Fruit fly (Drosophila melanogaster) whole organism, wandering third instar larva: Measurements from ENCODE around the gene CG15563.

Experiments used
- Abd-B ChIP-seq: fragments of >200 bp; optimal IDR thresholded peaks from 2 replicates; lab custom pipeline; 2017; ENCODE audit warnings: missing biosample characterization, missing genetic modification characterization
- CG32264 ChIP-seq: fragments of 200-800 bp; sonication (Bioruptor generic); optimal IDR thresholded peaks from 2 replicates; lab custom pipeline; 2016; ENCODE audit warnings: missing biosample characterization, missing genetic modification characterization
- CG9705 ChIP-seq: fragments of 200-800 bp; sonication (Bioruptor generic); optimal IDR thresholded peaks from 2 replicates; lab custom pipeline; 2018; ENCODE audit warnings: missing biosample characterization, mild to moderate bottlenecking, missing genetic modification characterization
- CrebA ChIP-seq: fragments of 200-800 bp; sonication (Bioruptor generic); optimal IDR thresholded peaks from 2 replicates; lab custom pipeline; 2016; ENCODE audit warnings: missing biosample characterization, mild to moderate bottlenecking, missing genetic modification characterization, borderline replicate concordance
- Dfd ChIP-seq: fragments of >200 bp; optimal IDR thresholded peaks from 2 replicates; lab custom pipeline; 2017; ENCODE audit warnings: missing biosample characterization, missing genetic modification characterization
- Dif ChIP-seq: fragments of 200-275, 200-300 bp; sonication (Bioruptor generic); optimal IDR thresholded peaks from 2 replicates; lab custom pipeline; 2018; ENCODE audit warnings: missing biosample characterization, missing genetic modification characterization; ENCODE audit not compliant: partially characterized antibody
- GATAd ChIP-seq: sonication (Bioruptor generic); optimal IDR thresholded peaks from 2 replicates; lab custom pipeline; 2016; ENCODE audit warnings: missing biosample characterization, missing genetic modification characterization
- HLH106 ChIP-seq: fragments of 200-800 bp; optimal IDR thresholded peaks from 3 replicates; lab custom pipeline; 2019; ENCODE audit warnings: missing biosample characterization, mild to moderate bottlenecking, missing genetic modification characterization, moderate library complexity
- Hnf4 ChIP-seq: fragments of 200-800 bp; sonication (Bioruptor generic); optimal IDR thresholded peaks from 2 replicates; lab custom pipeline; 2016; ENCODE audit warnings: missing biosample characterization, mild to moderate bottlenecking, missing genetic modification characterization
- Hr78 ChIP-seq: fragments of >200 bp; optimal IDR thresholded peaks from 2 replicates; lab custom pipeline; 2017; ENCODE audit warnings: missing biosample characterization, missing genetic modification characterization
- Hr83 ChIP-seq: fragments of 200-300 bp; sonication (Bioruptor generic); optimal IDR thresholded peaks from 2 replicates; lab custom pipeline; 2016; ENCODE audit warnings: missing biosample characterization, mild to moderate bottlenecking, missing genetic modification characterization, moderate library complexity; ENCODE audit not compliant: poor library complexity, severe bottlenecking
- Jra ChIP-seq: sonication (Bioruptor generic); optimal IDR thresholded peaks from 2 replicates; lab custom pipeline; 2016; ENCODE audit warnings: missing biosample characterization, missing genetic modification characterization
- Mio ChIP-seq: sonication (Bioruptor generic); optimal IDR thresholded peaks from 2 replicates; lab custom pipeline; 2016; ENCODE audit warnings: missing biosample characterization, missing genetic modification characterization
- Myc ChIP-seq: fragments of >200 bp; optimal IDR thresholded peaks from 2 replicates; lab custom pipeline; 2017
- N ChIP-seq: fragments of >200 bp; optimal IDR thresholded peaks from 2 replicates; lab custom pipeline; 2018; ENCODE audit warnings: missing biosample characterization, missing external identifiers, missing genetic modification characterization
- OdsH ChIP-seq: fragments of 200-800 bp; sonication (Bioruptor generic); optimal IDR thresholded peaks from 2 replicates; lab custom pipeline; 2016; ENCODE audit warnings: missing biosample characterization, mild to moderate bottlenecking, missing genetic modification characterization
- Rel ChIP-seq, 2 experiments: fragments of 200-800 bp; sonication (Bioruptor generic) in 1 of 2; optimal IDR thresholded peaks; 2 replicates in 1 of 2; 3 replicates in 1 of 2; lab custom pipeline; 2016 to 2019; ENCODE audit warnings: mild to moderate bottlenecking in 2 of 2, missing biosample characterization in 2 of 2, missing genetic modification characterization in 2 of 2, moderate library complexity in 1 of 2
- Sp1 ChIP-seq: fragments of 200-800 bp; sonication (Bioruptor generic); optimal IDR thresholded peaks from 3 replicates; lab custom pipeline; 2019; ENCODE audit warnings: missing biosample characterization, mild to moderate bottlenecking, missing genetic modification characterization, moderate library complexity
- Vsx2 ChIP-seq: fragments of 200-300, 225-300 bp; sonication (Bioruptor generic); optimal IDR thresholded peaks from 2 replicates; lab custom pipeline; 2018; ENCODE audit warnings: missing biosample characterization, missing genetic modification characterization; ENCODE audit not compliant: partially characterized antibody
- br ChIP-seq: fragments of 200-800 bp; sonication (Bioruptor generic); optimal IDR thresholded peaks from 2 replicates; lab custom pipeline; 2016; ENCODE audit warnings: missing biosample characterization, missing genetic modification characterization
- brk ChIP-seq: fragments of 200-800 bp; sonication (Bioruptor generic); optimal IDR thresholded peaks from 2 replicates; lab custom pipeline; 2016; ENCODE audit warnings: missing biosample characterization, mild to moderate bottlenecking, missing genetic modification characterization
- dl ChIP-seq, 2 experiments: fragments of 175-275, 200-275 bp in 1 of 2; fragments of 200-275 bp in 1 of 2; sonication (Bioruptor generic); optimal IDR thresholded peaks; lab custom pipeline; 2018; ENCODE audit warnings: mild to moderate bottlenecking in 2 of 2, missing biosample characterization in 2 of 2, missing genetic modification characterization in 2 of 2, moderate library complexity in 2 of 2; ENCODE audit not compliant: partially characterized antibody in 2 of 2, insufficient read depth in 1 of 2
- dmrt93B ChIP-seq: fragments of 200-800 bp; sonication (Bioruptor generic); optimal IDR thresholded peaks from 2 replicates; lab custom pipeline; 2018; ENCODE audit warnings: missing biosample characterization, mild to moderate bottlenecking, missing genetic modification characterization
- dsf ChIP-seq: sonication (Bioruptor generic); optimal IDR thresholded peaks from 2 replicates; lab custom pipeline; 2016; ENCODE audit warnings: missing biosample characterization, missing genetic modification characterization, borderline replicate concordance
- ey ChIP-seq: fragments of 200-800 bp; sonication (Bioruptor generic); optimal IDR thresholded peaks from 2 replicates; lab custom pipeline; 2016; ENCODE audit warnings: missing biosample characterization, missing genetic modification characterization
- foxo ChIP-seq, 2 experiments: fragments of 200-800 bp; sonication (Bioruptor generic); optimal IDR thresholded peaks; 2 replicates in 1 of 2; 3 replicates in 1 of 2; lab custom pipeline; 2016 to 2017; ENCODE audit warnings: missing biosample characterization in 2 of 2, missing genetic modification characterization in 2 of 2
- fru ChIP-seq: fragments of 200-800 bp; sonication (Bioruptor generic); optimal IDR thresholded peaks from 3 replicates; lab custom pipeline; 2016; ENCODE audit warnings: missing biosample characterization, mild to moderate bottlenecking, missing genetic modification characterization
- h ChIP-seq: fragments of 200-800 bp; sonication (Bioruptor generic); optimal IDR thresholded peaks from 3 replicates; lab custom pipeline; 2016; ENCODE audit warnings: missing biosample characterization, mild to moderate bottlenecking, missing genetic modification characterization
- jim ChIP-seq: fragments of 175-275, 200-325 bp; sonication (Bioruptor generic); optimal IDR thresholded peaks from 2 replicates; lab custom pipeline; 2016; ENCODE audit warnings: missing biosample characterization, mild to moderate bottlenecking, missing genetic modification characterization
- lola ChIP-seq: fragments of >200 bp; optimal IDR thresholded peaks from 2 replicates; lab custom pipeline; 2017; ENCODE audit warnings: missing biosample characterization, missing genetic modification characterization
- pan ChIP-seq: fragments of >200 bp; optimal IDR thresholded peaks from 2 replicates; lab custom pipeline; 2017
- psq ChIP-seq: fragments of 200-800 bp; sonication (Bioruptor generic); optimal IDR thresholded peaks from 3 replicates; lab custom pipeline; 2017; ENCODE audit warnings: missing biosample characterization, mild to moderate bottlenecking, missing genetic modification characterization, moderate library complexity
- rgr ChIP-seq: fragments of 200-800 bp; sonication (Bioruptor generic); optimal IDR thresholded peaks from 3 replicates; lab custom pipeline; 2016; ENCODE audit warnings: missing biosample characterization, mild to moderate bottlenecking, missing genetic modification characterization
- sage ChIP-seq: fragments of 200-800 bp; sonication (Bioruptor generic); optimal IDR thresholded peaks from 2 replicates; lab custom pipeline; 2016; ENCODE audit warnings: missing biosample characterization, mild to moderate bottlenecking, missing genetic modification characterization
- sv ChIP-seq: fragments of 200-800 bp; sonication (Bioruptor generic); optimal IDR thresholded peaks from 3 replicates; lab custom pipeline; 2016; ENCODE audit warnings: missing biosample characterization, missing genetic modification characterization
- tai ChIP-seq: sonication (Bioruptor generic); optimal IDR thresholded peaks from 2 replicates; lab custom pipeline; 2016; ENCODE audit warnings: missing biosample characterization, missing genetic modification characterization
- usp ChIP-seq: fragments of >200 bp; optimal IDR thresholded peaks from 2 replicates; lab custom pipeline; 2017; ENCODE audit warnings: missing biosample characterization, missing genetic modification characterization
- woc ChIP-seq: sonication (Bioruptor generic); optimal IDR thresholded peaks from 2 replicates; lab custom pipeline; 2016; ENCODE audit warnings: missing biosample characterization, mild to moderate bottlenecking, missing genetic modification characterization

The CG15563 gene

DNA sequence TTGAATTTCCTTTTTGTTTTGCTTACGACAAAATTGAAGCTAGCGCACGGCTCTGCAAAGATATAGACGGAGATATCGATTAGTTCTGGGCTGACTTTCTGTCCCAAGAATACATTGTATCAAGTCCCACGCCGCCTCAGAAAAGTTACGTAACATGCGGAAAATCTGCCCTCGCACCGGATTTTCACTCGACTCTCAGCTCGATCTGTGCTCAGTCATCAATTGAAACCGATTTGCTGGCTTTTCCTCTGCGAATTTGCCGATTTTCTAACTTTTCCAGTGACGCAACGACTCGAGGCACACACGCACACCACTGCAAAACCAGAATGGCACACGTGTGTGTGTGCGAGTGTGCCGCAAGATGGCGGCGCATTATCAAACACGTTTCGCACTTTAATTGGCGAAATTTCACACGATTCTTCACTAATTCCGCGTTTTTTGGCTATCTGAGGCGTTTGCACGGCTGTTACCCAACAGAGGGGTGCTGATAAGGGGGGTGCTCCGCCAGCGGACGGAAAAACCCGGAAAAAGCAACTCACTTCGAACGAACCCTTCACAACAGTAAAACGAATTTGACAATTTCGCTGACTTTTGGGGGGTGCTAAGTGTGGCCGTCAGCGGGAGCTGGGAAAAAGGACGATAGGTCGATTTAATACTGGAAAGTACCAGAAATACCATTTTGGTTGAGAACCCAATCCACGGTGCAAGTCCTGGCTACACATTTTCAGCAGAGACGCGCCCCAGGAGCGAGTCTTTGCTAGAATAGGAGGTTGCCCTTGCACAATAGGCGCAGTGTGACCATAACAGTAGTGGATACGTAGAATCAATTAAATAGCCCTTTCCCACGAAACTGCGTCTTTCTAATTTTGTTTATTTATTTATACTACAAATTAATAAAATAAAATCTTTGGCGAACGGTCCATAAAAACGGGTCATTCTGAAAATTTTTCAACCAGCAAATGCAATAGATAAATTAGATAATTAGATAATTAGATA, 12.8 kb downstream of the CG15563 start, which contains the start of gene ATPsynC:
ATPsynC (minus strand) TSS at position 634 of the 996 bp plus-strand sequence.
- TF ChIP-seq fru (GFP tag; lab: Kevin White, UChicago) (no peak), Dif (GFP tag; lab: Kevin White, UChicago) (no peak), Hr83 (GFP tag; lab: Kevin White, UChicago) (peak; percentile 57), CrebA (GFP tag; lab: Kevin White, UChicago) (no peak), Mio (GFP tag; lab: Kevin White, UChicago) (no peak), dmrt93B (GFP tag; lab: Kevin White, UChicago) (no peak), CG32264 (GFP tag; lab: Kevin White, UChicago) (no peak), Vsx2 (no peak), Abd-B (GFP tag; lab: Kevin White, UChicago) (no peak), jim (GFP tag; lab: Kevin White, UChicago) (no peak), brk (GFP tag; lab: Kevin White, UChicago) (no peak), HLH106 (peak; percentile 7), foxo (GFP tag; optimal IDR thresholded peaks at IDR 0.05; lab: Kevin White, UChicago) (peak in 1 of 2 experiments; percentile 30), dl (GFP tag; optimal IDR thresholded peaks at IDR 0.05; lab: Kevin White, UChicago; ENCODE audit: insufficient read depth in 1 of 2, partially characterized antibody in 2 of 2) (peak; percentile 16 to 47), Dfd (no peak), sv (peak; percentile 19), psq (GFP tag; lab: Kevin White, UChicago) (no peak), woc (no peak), h (peak; percentile 59), Rel (GFP tag; optimal IDR thresholded peaks at IDR 0.05; lab: Kevin White, UChicago) (no peak), Rel (tag; optimal IDR thresholded peaks at IDR 0.05; lab: Kevin White, UChicago) (peak; percentile 61), Hr78 (GFP tag; lab: Kevin White, UChicago) (peak; percentile 14), Myc (peak; percentile 4), sage (no peak), CG9705 (no peak), usp (GFP tag; lab: Kevin White, UChicago) (no peak), dsf (GFP tag; lab: Kevin White, UChicago) (no peak), ey (GFP tag; lab: Kevin White, UChicago) (no peak), Jra (no peak), N (GFP tag; lab: Kevin White, UChicago) (peak; percentile 95), Sp1 (GFP tag; lab: Kevin White, UChicago) (peak; percentile 75), lola (GFP tag; lab: Kevin White, UChicago) (no peak), rgr (peak; percentile 31), tai (GFP tag; lab: Kevin White, UChicago) (no peak), br (GFP tag; lab: Kevin White, UChicago) (peak; percentile 40), Hnf4 (no peak), OdsH (GFP tag; lab: Kevin White, UChicago) (peak; percentile 2), pan (lab: Kevin White, UChicago) (no peak), GATAd (no peak)
- TF ChIP-seq, all 38 proteins: peak for 14

DNA sequence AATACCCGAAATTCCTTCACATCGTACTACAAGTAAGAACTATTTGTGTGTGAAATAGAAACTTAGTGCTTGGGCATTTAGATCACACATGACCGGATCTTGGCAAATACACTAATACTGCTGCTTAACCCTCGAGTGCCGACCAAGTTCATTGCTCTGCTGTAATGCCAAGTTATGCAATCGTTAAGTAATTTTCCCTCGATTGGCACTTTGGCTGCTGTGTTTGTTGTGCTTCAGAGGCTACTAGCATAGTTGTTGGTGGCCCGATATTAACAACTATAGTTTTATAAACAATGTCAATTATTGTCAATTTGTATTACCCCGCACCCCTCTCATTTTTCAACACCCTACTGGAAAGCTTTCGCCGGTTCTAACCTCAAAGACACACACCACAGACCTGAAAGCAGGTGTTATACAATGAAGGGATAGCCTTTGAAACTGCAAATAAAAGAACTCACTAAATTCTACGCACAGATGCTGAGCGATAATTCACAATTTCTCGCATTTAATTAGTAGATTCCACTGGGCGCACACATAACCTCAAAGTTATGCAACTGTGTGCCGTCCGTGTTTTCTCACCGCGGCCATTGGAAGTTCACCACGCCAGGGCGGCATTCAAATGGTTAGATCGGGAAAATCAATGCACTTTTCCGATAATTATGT, 13.8 kb downstream of the CG15563 start:
- TF ChIP-seq Rel (GFP tag; optimal IDR thresholded peaks at IDR 0.05; lab: Kevin White, UChicago) (no peak), Rel (tag; optimal IDR thresholded peaks at IDR 0.05; lab: Kevin White, UChicago) (peak; percentile 28), dsf (GFP tag; lab: Kevin White, UChicago) (no peak), Jra (no peak), Sp1 (GFP tag; lab: Kevin White, UChicago) (peak; percentile 6), Hr78 (GFP tag; lab: Kevin White, UChicago) (no peak), brk (GFP tag; lab: Kevin White, UChicago) (no peak), Myc (peak; percentile 51)
